Worm (Caenorhabditis elegans): Measurements from ENCODE around the gene srh-20.

The srh-20 gene

DNA sequence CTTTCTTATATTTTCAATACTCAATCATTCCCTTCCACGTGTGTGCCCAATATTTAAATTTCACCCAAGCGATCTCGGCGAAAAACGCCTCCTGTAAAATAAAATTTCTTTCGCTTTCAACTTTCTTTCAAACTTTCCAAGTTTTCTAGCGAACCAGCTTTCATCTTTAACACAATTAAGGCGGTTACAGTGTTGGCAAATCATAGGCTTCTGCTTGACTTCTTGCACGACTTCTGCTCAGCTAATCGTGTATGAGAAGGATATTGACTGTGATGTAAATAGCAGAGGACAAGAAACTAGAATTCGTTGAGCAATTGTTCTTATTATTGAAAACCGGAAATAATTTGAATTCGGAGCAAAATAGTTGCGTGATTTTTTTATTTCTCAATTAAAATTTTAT lies 33.4 kb upstream of the srh-20 start (continued):
- TF ChIP-seq cebp-2 (GFP tag; IDR thresholded peaks at IDR 0.05) (0 out of 2 replicates have a peak, but pooled peaks have one; percentile 74), hrde-1 (tag; optimal IDR thresholded peaks at IDR 0.05; ENCODE audit: borderline replicate concordance) (peak; percentile 70), ceh-79 (tag; optimal IDR thresholded peaks at IDR 0.05) (no peak), mxl-1 (tag; optimal IDR thresholded peaks at IDR 0.05) (peak; percentile 8), B0336.3 (GFP tag; IDR thresholded peaks at IDR 0.05) (peak; percentile 84), nfya-2 (GFP tag; IDR thresholded peaks at IDR 0.05) (no peak), aptf-3 (GFP tag; IDR thresholded peaks at IDR 0.05) (peak; percentile 6; the same call in 1 of the 2 replicates), rec-8 (tag; optimal IDR thresholded peaks at IDR 0.05) (no peak), F37B4.10 (GFP tag; IDR thresholded peaks at IDR 0.05) (no peak), rcor-1 (GFP tag; IDR thresholded peaks at IDR 0.05) (peak; percentile 52; the same call in 1 of the 2 replicates), chd-7 (tag; optimal IDR thresholded peaks at IDR 0.05) (no peak), ztf-26 (tag; optimal IDR thresholded peaks at IDR 0.05) (no peak), F49E8.2 (tag; optimal IDR thresholded peaks at IDR 0.05; ENCODE audit: insufficient read depth) (peak; percentile 38), dox-1 (GFP tag; IDR thresholded peaks at IDR 0.05) (peak; percentile 23; the same call in 1 of the 2 replicates), hlh-26 (GFP tag; conservative IDR thresholded peaks at IDR 0.05) (no peak), hsf-1 (GFP tag; IDR thresholded peaks at IDR 0.05) (peak; percentile 77), snpc-1.3 (tag; optimal IDR thresholded peaks at IDR 0.05; ENCODE audit: insufficient read depth) (peak; percentile 45), snpc-4 (GFP tag; optimal IDR thresholded peaks at IDR 0.05) (no peak), snpc-4 (tag; optimal IDR thresholded peaks at IDR 0.05) (peak in 2 of 4 experiments; percentile 6 to 31), madf-8 (GFP tag; conservative IDR thresholded peaks at IDR 0.05) (peak; percentile 53), egrh-3 (GFP tag; IDR thresholded peaks at IDR 0.05) (no peak), atf-7 (tag; optimal IDR thresholded peaks at IDR 0.05) (no peak), ztf-6 (GFP tag; IDR thresholded peaks at IDR 0.05) (no peak), tbp1 (GFP tag; optimal IDR thresholded peaks at IDR 0.05) (peak; percentile 1)

DNA sequence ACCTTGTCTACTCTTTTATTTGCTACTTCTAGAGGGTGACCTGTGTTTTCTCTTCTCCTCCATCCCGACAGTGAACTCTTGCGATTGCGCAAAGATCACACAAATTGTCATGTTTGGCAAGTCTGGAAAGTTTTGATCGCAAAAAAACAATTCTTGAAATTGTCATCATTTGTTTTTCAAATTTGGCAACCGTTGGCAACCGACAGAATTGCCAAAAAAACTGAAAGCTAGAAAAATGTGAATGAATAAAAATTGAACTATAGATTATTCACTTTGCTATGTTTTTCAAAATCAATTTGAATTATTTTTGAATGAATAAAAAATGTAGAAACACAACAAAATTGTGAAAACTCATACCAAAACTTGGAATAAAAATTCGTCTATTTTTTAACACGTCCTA lies 29.7 kb upstream of the srh-20 start, which contains the start of gene ugt-11:
ugt-11 (minus strand) TSS at position 101 of the 400 bp plus-strand sequence.
- TF ChIP-seq Y53G8AR.9 (GFP tag; conservative IDR thresholded peaks at IDR 0.05) (no peak), nhr-179 (tag; optimal IDR thresholded peaks at IDR 0.05) (no peak), ceh-27 (GFP tag; optimal IDR thresholded peaks at IDR 0.05) (no peak), ets-4 (GFP tag; optimal IDR thresholded peaks at IDR 0.05) (no peak), T07F8.4 (tag; optimal IDR thresholded peaks at IDR 0.05) (no peak)

DNA sequence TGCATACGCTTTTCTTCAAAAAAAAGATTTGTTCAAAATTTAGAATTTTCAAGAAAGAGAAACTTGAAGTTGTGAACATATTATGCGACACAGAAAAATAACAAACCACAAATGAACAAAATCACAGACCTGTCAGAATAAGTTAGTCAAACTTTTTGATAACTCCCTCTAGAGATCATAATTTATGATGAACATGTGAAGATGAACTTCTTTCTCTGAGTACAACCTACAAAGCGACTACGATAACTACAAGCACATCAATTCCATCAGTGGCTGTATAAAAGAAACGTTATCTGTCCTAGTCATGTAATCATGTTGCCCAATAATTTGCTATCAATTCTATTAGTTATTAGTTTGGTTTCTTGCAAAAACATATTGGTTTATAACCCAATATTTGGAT lies 29.0 kb upstream of the srh-20 start, which contains the start of gene ugt-9:
ugt-9 (plus strand) TSS at position 305 of the 400 bp plus-strand sequence.
- TF ChIP-seq chd-7 (tag; optimal IDR thresholded peaks at IDR 0.05) = no peak
- no peak for TF ChIP-seq dox-1 (GFP tag; IDR thresholded peaks at IDR 0.05)
- no peak for TF ChIP-seq F39B2.1 (GFP tag; IDR thresholded peaks at IDR 0.05)
- TF ChIP-seq F10E7.11 (tag; optimal IDR thresholded peaks at IDR 0.05) = no peak
- TF ChIP-seq ccch-3 (GFP tag; optimal IDR thresholded peaks at IDR 0.05) = no peak
- no peak for TF ChIP-seq lsl-1 (GFP tag; optimal IDR thresholded peaks at IDR 0.05)
- TF ChIP-seq Y53G8AR.9 (GFP tag; conservative IDR thresholded peaks at IDR 0.05) = no peak
- TF ChIP-seq F37B4.10 (GFP tag; IDR thresholded peaks at IDR 0.05) = no peak
- TF ChIP-seq Y79H2A.3 (GFP tag; conservative IDR thresholded peaks at IDR 0.05) = no peak
- no peak for TF ChIP-seq pha-4 (tag; optimal IDR thresholded peaks at IDR 0.05)
- no peak for TF ChIP-seq ets-4 (GFP tag; optimal IDR thresholded peaks at IDR 0.05)

All from whole organism, young adult.